Fruit fly (Drosophila melanogaster) whole organism, embryonic: ENCODE data around the gene CG1440.

Source experiments
- ATbp ChIP-seq: fragments of 200-800 bp; sonication (Bioruptor generic); optimal IDR thresholded peaks from 2 replicates; lab custom pipeline; 2017; ENCODE audit warnings: missing biosample characterization, mild to moderate bottlenecking, missing genetic modification characterization, missing genetic modification reagents
- CG10209 ChIP-seq: fragments of 200-800 bp; sonication (Bioruptor generic); optimal IDR thresholded peaks from 3 replicates; lab custom pipeline; 2017; ENCODE audit warnings: missing biosample characterization, mild to moderate bottlenecking, missing genetic modification characterization, missing genetic modification reagents
- CG11456 ChIP-seq: fragments of 200-800 bp; sonication (Bioruptor generic); IDR thresholded peaks from 3 replicates; pipeline ENCODE4 v1.3.6; 2022; ENCODE audit warnings: missing biosample characterization, missing genetic modification characterization
- CG12942 ChIP-seq: fragments of 200-800 bp; sonication (Bioruptor generic); optimal IDR thresholded peaks from 3 replicates; lab custom pipeline; 2016; ENCODE audit warnings: missing biosample characterization, missing genetic modification characterization
- CG1529 ChIP-seq: fragments of 200-800 bp; sonication (Bioruptor generic); optimal IDR thresholded peaks from 3 replicates; lab custom pipeline; 2018; ENCODE audit warnings: missing biosample characterization, missing genetic modification characterization
- CG16815 ChIP-seq: fragments of 200-800 bp; sonication (Bioruptor generic); optimal IDR thresholded peaks from 3 replicates; lab custom pipeline; 2017; ENCODE audit warnings: missing biosample characterization, mild to moderate bottlenecking, missing genetic modification characterization
- CG1832 ChIP-seq: fragments of 200-800 bp; sonication (Bioruptor generic); optimal IDR thresholded peaks from 2 replicates; lab custom pipeline; 2017; ENCODE audit warnings: missing biosample characterization, mild to moderate bottlenecking, missing genetic modification characterization, inconsistent platforms
- CG18619 ChIP-seq: fragments of 200-800 bp; sonication (Bioruptor generic); optimal IDR thresholded peaks from 3 replicates; lab custom pipeline; 2017; ENCODE audit warnings: missing biosample characterization, mild to moderate bottlenecking, missing genetic modification characterization
- CG2129 ChIP-seq: fragments of 200-800 bp; sonication (Bioruptor generic); IDR thresholded peaks from 2 replicates; pipeline ENCODE4 v1.3.6; 2022; ENCODE audit warnings: missing biosample characterization, missing genetic modification characterization; ENCODE audit not compliant: partially characterized antibody
- CG2199 ChIP-seq: fragments of 200-800 bp; sonication (Bioruptor generic); IDR thresholded peaks from 3 replicates; pipeline ENCODE4 v1.3.6; 2022; ENCODE audit warnings: missing biosample characterization, missing genetic modification characterization
- CG2712 ChIP-seq: fragments of 200-800 bp; optimal IDR thresholded peaks from 3 replicates; lab custom pipeline; 2019; ENCODE audit warnings: missing biosample characterization, mild to moderate bottlenecking, missing genetic modification characterization, moderate library complexity
- CG32532 ChIP-seq: fragments of 200-800 bp; sonication (Bioruptor generic); IDR thresholded peaks from 2 replicates; pipeline ENCODE4 v1.3.6; 2022; ENCODE audit warnings: missing biosample characterization, missing genetic modification characterization
- CG34224 ChIP-seq: fragments of 200-800 bp; sonication (Bioruptor generic); IDR thresholded peaks from 3 replicates; pipeline ENCODE4 v1.3.6; 2022; ENCODE audit warnings: missing biosample characterization, missing genetic modification characterization; ENCODE audit not compliant: partially characterized antibody
- CG3726 ChIP-seq: fragments of 200-800 bp; sonication (Bioruptor generic); IDR thresholded peaks from 3 replicates; pipeline ENCODE4, ENCODE4 v1.3.6; 2022; ENCODE audit warnings: missing biosample characterization, missing genetic modification characterization
- CG6813 ChIP-seq: fragments of 200-800 bp; sonication (Bioruptor generic); optimal IDR thresholded peaks from 2 replicates; lab custom pipeline; 2017; ENCODE audit warnings: missing biosample characterization, missing genetic modification characterization, mild to moderate bottlenecking, moderate library complexity, missing genetic modification reagents
- CG7745 ChIP-seq: fragments of 200-800 bp; sonication (Bioruptor generic); optimal IDR thresholded peaks from 2 replicates; lab custom pipeline; 2018; ENCODE audit warnings: missing biosample characterization, mild to moderate bottlenecking, missing genetic modification characterization, moderate library complexity
- Chrac-16 ChIP-seq: fragments of 200-800 bp; sonication (Bioruptor generic); optimal IDR thresholded peaks from 3 replicates; lab custom pipeline; 2016; ENCODE audit warnings: missing biosample characterization, missing genetic modification characterization
- D19B ChIP-seq: fragments of 200-800 bp; sonication (Bioruptor generic); optimal IDR thresholded peaks from 2 replicates; lab custom pipeline; 2017; ENCODE audit warnings: missing biosample characterization, mild to moderate bottlenecking, missing genetic modification characterization
- Dad ChIP-seq: fragments of 200-800 bp; sonication (Bioruptor generic); optimal IDR thresholded peaks from 3 replicates; lab custom pipeline; 2016; ENCODE audit warnings: missing biosample characterization, missing genetic modification characterization
- H15 ChIP-seq: fragments of 200-800 bp; sonication (Bioruptor generic); IDR thresholded peaks from 3 replicates; pipeline ENCODE4 v1.3.6; 2022; ENCODE audit warnings: missing biosample characterization, missing genetic modification characterization
- Hey ChIP-seq: fragments of 200-800 bp; sonication (Bioruptor generic); optimal IDR thresholded peaks from 3 replicates; lab custom pipeline; 2018; ENCODE audit warnings: missing biosample characterization, mild to moderate bottlenecking, missing genetic modification characterization
- HmgD ChIP-seq: fragments of 200-800 bp; sonication (Bioruptor generic); optimal IDR thresholded peaks from 3 replicates; lab custom pipeline; 2016; ENCODE audit warnings: missing biosample characterization, missing genetic modification characterization
- Jarid2 ChIP-seq: fragments of 200-800 bp; sonication (Bioruptor generic); optimal IDR thresholded peaks from 3 replicates; lab custom pipeline; 2017; ENCODE audit warnings: mild to moderate bottlenecking, missing biosample characterization, missing genetic modification reagents, missing genetic modification characterization
- Lim3 ChIP-seq: fragments of 200-800 bp; sonication (Bioruptor generic); IDR thresholded peaks from 2 replicates; pipeline ENCODE4 v1.3.6; 2022; ENCODE audit warnings: missing biosample characterization, missing genetic modification characterization
- MESR4 ChIP-seq: fragments of 200-800 bp; sonication (Bioruptor generic); optimal IDR thresholded peaks from 2 replicates; lab custom pipeline; 2018; ENCODE audit warnings: missing biosample characterization, mild to moderate bottlenecking, missing genetic modification characterization, moderate library complexity
- Meics ChIP-seq: fragments of 200-800 bp; sonication (Bioruptor generic); optimal IDR thresholded peaks from 2 replicates; lab custom pipeline; 2017; ENCODE audit warnings: missing biosample characterization, mild to moderate bottlenecking, missing genetic modification characterization
- Nf-YC ChIP-seq: fragments of 200-800 bp; optimal IDR thresholded peaks from 3 replicates; lab custom pipeline; 2019; ENCODE audit warnings: missing biosample characterization, mild to moderate bottlenecking, missing genetic modification characterization, moderate library complexity
- Ptx1 ChIP-seq: fragments of 200-800 bp; sonication (Bioruptor generic); IDR thresholded peaks from 2 replicates; pipeline ENCODE4 v1.3.6; 2022; ENCODE audit warnings: missing biosample characterization, missing genetic modification characterization
- Rfx ChIP-seq: fragments of 200-800 bp; sonication (Bioruptor generic); IDR thresholded peaks from 2 replicates; pipeline ENCODE4 v1.3.6; 2022; ENCODE audit warnings: missing biosample characterization, missing genetic modification characterization
- Sox100B ChIP-seq: fragments of 200-800 bp; sonication (Bioruptor generic); optimal IDR thresholded peaks from 3 replicates; lab custom pipeline; 2018; ENCODE audit warnings: missing biosample characterization, mild to moderate bottlenecking, missing genetic modification characterization
- Sry-δ ChIP-seq: fragments of 200-800 bp; sonication (Bioruptor generic); optimal IDR thresholded peaks from 2 replicates; lab custom pipeline; 2016; ENCODE audit warnings: missing biosample characterization, missing genetic modification characterization
- Tbp ChIP-seq: fragments of >200 bp; optimal IDR thresholded peaks from 2 replicates; lab custom pipeline; 2018; ENCODE audit warnings: missing biosample characterization, missing genetic modification characterization
- Usf ChIP-seq: fragments of 200-800 bp; sonication (Bioruptor generic); optimal IDR thresholded peaks from 2 replicates; lab custom pipeline; 2017; ENCODE audit warnings: missing genotype, missing biosample characterization, missing genetic modification characterization
- ap ChIP-seq: fragments of 200-800 bp; sonication (Bioruptor generic); IDR thresholded peaks from 2 replicates; pipeline ENCODE4 v1.3.6; 2022; ENCODE audit warnings: missing biosample characterization, missing genetic modification characterization
- br ChIP-seq: fragments of >200 bp; optimal IDR thresholded peaks from 2 replicates; lab custom pipeline; 2017
- cas ChIP-seq: fragments of 200-800 bp; sonication (Bioruptor generic); IDR thresholded peaks from 2 replicates; pipeline ENCODE4 v1.3.6; 2022; ENCODE audit warnings: missing biosample characterization, missing genetic modification characterization
- dan ChIP-seq: fragments of 200-800 bp; sonication (Bioruptor generic); IDR thresholded peaks from 2 replicates; pipeline ENCODE4 v1.3.6; 2022; ENCODE audit warnings: missing biosample characterization, missing genetic modification characterization
- dimm ChIP-seq: fragments of 200-800 bp; sonication (Bioruptor generic); IDR thresholded peaks from 2 replicates; pipeline ENCODE4 v1.3.6; 2022; ENCODE audit warnings: missing biosample characterization, missing genetic modification characterization
- fd102C ChIP-seq: fragments of 200-800 bp; sonication (Bioruptor generic); optimal IDR thresholded peaks from 2 replicates; lab custom pipeline; 2018; ENCODE audit warnings: missing biosample characterization, mild to moderate bottlenecking, missing genetic modification characterization, moderate library complexity
- grau ChIP-seq: fragments of 200-800 bp; optimal IDR thresholded peaks from 3 replicates; lab custom pipeline; 2019; ENCODE audit warnings: missing biosample characterization, mild to moderate bottlenecking, missing genetic modification characterization, moderate library complexity
- gsb-n ChIP-seq: fragments of 200-800 bp; sonication (Bioruptor generic); optimal IDR thresholded peaks from 3 replicates; lab custom pipeline; 2018; ENCODE audit warnings: missing biosample characterization, mild to moderate bottlenecking, missing genetic modification characterization
- jigr1 ChIP-seq: fragments of 200-800 bp; sonication (Bioruptor generic); IDR thresholded peaks from 3 replicates; pipeline ENCODE4 v1.3.6; 2022; ENCODE audit warnings: missing biosample characterization, missing genetic modification characterization
- mam ChIP-seq: fragments of 200-800 bp; sonication (Bioruptor generic); optimal IDR thresholded peaks from 3 replicates; lab custom pipeline; 2016; ENCODE audit warnings: missing biosample characterization, missing genetic modification characterization
- oc ChIP-seq: fragments of 200-800 bp; sonication (Bioruptor generic); optimal IDR thresholded peaks from 2 replicates; lab custom pipeline; 2018; ENCODE audit warnings: missing biosample characterization, mild to moderate bottlenecking, missing genetic modification characterization, moderate library complexity
- otp ChIP-seq: fragments of 200-800 bp; sonication (Bioruptor generic); IDR thresholded peaks from 3 replicates; pipeline ENCODE4, ENCODE4 v1.3.6; 2022; ENCODE audit warnings: missing biosample characterization, missing genetic modification characterization
- peb ChIP-seq: fragments of 200-800 bp; sonication (Bioruptor generic); IDR thresholded peaks from 2 replicates; pipeline ENCODE4 v1.3.6; 2022; ENCODE audit warnings: missing biosample characterization, missing genetic modification characterization
- slbo ChIP-seq: fragments of 200-800 bp; sonication (Bioruptor generic); IDR thresholded peaks from 2 replicates; pipeline ENCODE4 v1.3.6; 2022; ENCODE audit warnings: missing biosample characterization, missing genetic modification characterization
- sqz ChIP-seq: fragments of 200-800 bp; sonication (Bioruptor generic); optimal IDR thresholded peaks from 3 replicates; lab custom pipeline; 2018; ENCODE audit warnings: missing biosample characterization, mild to moderate bottlenecking, missing genetic modification characterization
- tap ChIP-seq: fragments of 200-800 bp; optimal IDR thresholded peaks from 3 replicates; lab custom pipeline; 2019; ENCODE audit warnings: missing biosample characterization, mild to moderate bottlenecking, missing genetic modification characterization, moderate library complexity
- zen2 ChIP-seq: fragments of 200-800 bp; sonication (Bioruptor generic); IDR thresholded peaks from 3 replicates; pipeline ENCODE4 v1.3.6; 2022; ENCODE audit warnings: missing biosample characterization, missing genetic modification characterization; ENCODE audit not compliant: partially characterized antibody

CG1440 gene

DNA sequence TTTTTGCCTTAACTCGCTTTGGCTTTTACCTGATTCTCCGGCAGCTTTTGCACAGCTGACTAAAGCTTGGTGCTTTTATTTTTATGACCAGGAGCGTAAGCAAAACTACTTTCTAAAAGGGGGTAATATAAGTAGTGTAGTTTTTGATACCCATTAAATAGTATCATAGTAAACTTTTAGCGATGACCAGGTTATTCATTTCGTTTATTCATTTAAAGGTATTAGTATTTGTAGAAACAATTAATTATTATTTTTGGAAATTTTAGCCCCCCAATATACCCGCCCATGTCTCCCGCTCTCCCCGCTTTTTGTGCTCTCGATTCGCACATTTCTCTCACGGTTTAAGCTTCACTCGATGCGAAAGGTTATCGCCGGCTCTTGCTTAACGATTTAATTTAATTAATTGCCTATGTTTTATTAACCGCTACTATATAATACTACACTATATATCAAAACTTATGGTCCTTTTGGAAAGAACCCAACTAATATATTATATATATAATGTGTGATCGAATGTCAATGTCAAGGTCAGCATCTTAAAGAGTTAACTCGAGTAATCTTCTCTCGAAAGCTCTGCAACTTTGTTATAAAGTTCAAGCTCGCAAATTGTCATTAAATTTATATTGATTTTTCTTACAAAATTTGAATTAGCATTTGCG is 27.6 kb downstream of the CG1440 start, which contains the start of gene Sptr (continued):
- no peak for TF ChIP-seq fd102C
- TF ChIP-seq CG11456 (GFP tag; lab: Robert Waterston, UW), result peak; percentile 88
- peak; percentile 74 for TF ChIP-seq CG12942 (GFP tag; lab: Kevin White, UChicago)
- TF ChIP-seq CG2712 (tag; lab: Kevin White, UChicago), result peak; percentile 80
- peak; percentile 90 for TF ChIP-seq H15 (GFP tag; lab: Robert Waterston, UW)
- TF ChIP-seq cas, result peak; percentile 82
- peak; percentile 80 for TF ChIP-seq ATbp (GFP tag; lab: Kevin White, UChicago)
- TF ChIP-seq CG2129, result no peak
- no peak for TF ChIP-seq br
- no peak for TF ChIP-seq CG1832
- no peak for TF ChIP-seq sqz
- peak; percentile 86 for TF ChIP-seq tap (tag; lab: Kevin White, UChicago)
- TF ChIP-seq Nf-YC (tag; lab: Kevin White, UChicago), result peak; percentile 80
- TF ChIP-seq Chrac-16, result peak; percentile 72
- TF ChIP-seq Hey (tag; lab: Kevin White, UChicago), result peak; percentile 14
- peak; percentile 66 for TF ChIP-seq Dad (GFP tag; lab: Kevin White, UChicago)
- TF ChIP-seq CG1529 (GFP tag; lab: Kevin White, UChicago), result peak; percentile 57
- 0 out of 3 replicates have a peak, but pooled peaks have one; percentile 36 for TF ChIP-seq CG2199
- TF ChIP-seq CG34224, result no peak
- peak; percentile 94 for TF ChIP-seq Meics
- no peak for TF ChIP-seq dan (GFP tag; lab: Robert Waterston, UW)
- peak; percentile 91 for TF ChIP-seq grau
- TF ChIP-seq peb (GFP tag; lab: Robert Waterston, UW), result peak; percentile 57; the same call in 1 of the 2 replicates
- TF ChIP-seq CG7745, result no peak
- TF ChIP-seq zen2 (GFP tag; lab: Robert Waterston, UW), result no peak
- TF ChIP-seq CG16815, result peak; percentile 42
- TF ChIP-seq Sry-δ (GFP tag; lab: Kevin White, UChicago), result peak; percentile 26
- peak; percentile 65 for TF ChIP-seq dimm (GFP tag; lab: Robert Waterston, UW)
- peak; percentile 83 for TF ChIP-seq otp (GFP tag; lab: Robert Waterston, UW)
- TF ChIP-seq Usf (GFP tag; lab: Kevin White, UChicago), result peak; percentile 69
- peak; percentile 42; the same call in 1 of the 2 replicates for TF ChIP-seq Lim3
- TF ChIP-seq D19B (GFP tag; lab: Kevin White, UChicago), result peak; percentile 86
- peak; percentile 29 for TF ChIP-seq gsb-n (tag; lab: Kevin White, UChicago)
- peak; percentile 86 for TF ChIP-seq mam (GFP tag; lab: Kevin White, UChicago)
- peak; percentile 52 for TF ChIP-seq Jarid2 (GFP tag; lab: Kevin White, UChicago)
- TF ChIP-seq CG6813 (GFP tag; lab: Kevin White, UChicago), result peak; percentile 91
- peak; percentile 87 for TF ChIP-seq CG10209 (GFP tag; lab: Kevin White, UChicago)
- TF ChIP-seq CG32532 (GFP tag; lab: Robert Waterston, UW), result peak; percentile 95
- TF ChIP-seq HmgD, result no peak
- peak; percentile 64 for TF ChIP-seq oc (tag; lab: Kevin White, UChicago)
- TF ChIP-seq Ptx1, result peak; percentile 90
- peak; percentile 72 for TF ChIP-seq Sox100B (GFP tag; lab: Kevin White, UChicago)
- peak; percentile 80 for TF ChIP-seq ap (GFP tag; lab: Robert Waterston, UW)
- TF ChIP-seq slbo (GFP tag; lab: Robert Waterston, UW), result peak; percentile 94
- TF ChIP-seq MESR4 (GFP tag; lab: Kevin White, UChicago), result no peak
- TF ChIP-seq CG18619 (GFP tag; lab: Kevin White, UChicago), result peak; percentile 81
- TF ChIP-seq jigr1 (GFP tag; lab: Robert Waterston, UW), result peak; percentile 50; the same call in 2 of the 3 replicates
- peak; percentile 73; the same call in 2 of the 3 replicates for TF ChIP-seq CG3726
- TF ChIP-seq Rfx (GFP tag; lab: Robert Waterston, UW), result peak; percentile 96
- no peak for TF ChIP-seq Tbp (GFP tag; lab: Kevin White, UChicago)
